Fruit fly (Drosophila melanogaster) whole organism, adult: Measurements from ENCODE around the gene CG14297.

Experiments
- CG11617 ChIP-seq: fragments of 200-800 bp; sonication (Bioruptor generic); optimal IDR thresholded peaks from 2 replicates; lab custom pipeline; 2017; ENCODE audit warnings: mild to moderate bottlenecking, missing biosample characterization, missing genetic modification reagents, missing genetic modification characterization
- CG12768 ChIP-seq: fragments of 200-800 bp; sonication (Bioruptor generic); optimal IDR thresholded peaks from 2 replicates; lab custom pipeline; 2017; ENCODE audit warnings: missing biosample characterization, missing genetic modification characterization, mild to moderate bottlenecking, moderate library complexity, missing genetic modification reagents
- CG14711 ChIP-seq: fragments of 200-800 bp; sonication (Bioruptor generic); optimal IDR thresholded peaks from 2 replicates; lab custom pipeline; 2018; ENCODE audit warnings: missing biosample characterization, mild to moderate bottlenecking, missing genetic modification characterization, moderate library complexity
- CG1620 ChIP-seq: fragments of 200-800 bp; sonication (Bioruptor generic); optimal IDR thresholded peaks from 2 replicates; lab custom pipeline; 2016; ENCODE audit warnings: missing biosample characterization, missing genetic modification characterization
- CG33017 ChIP-seq: fragments of 200-800 bp; sonication (Bioruptor generic); optimal IDR thresholded peaks from 2 replicates; lab custom pipeline; 2018; ENCODE audit warnings: missing biosample characterization, mild to moderate bottlenecking, missing genetic modification characterization, moderate library complexity
- CG5204 ChIP-seq: fragments of 200-800 bp; sonication (Bioruptor generic); optimal IDR thresholded peaks from 2 replicates; lab custom pipeline; 2016; ENCODE audit warnings: missing biosample characterization, missing genetic modification characterization
- CG7045 ChIP-seq: fragments of 200-800 bp; sonication (Bioruptor generic); optimal IDR thresholded peaks from 2 replicates; lab custom pipeline; 2017; ENCODE audit warnings: missing biosample characterization, mild to moderate bottlenecking, missing genetic modification characterization
- CG7101 ChIP-seq: fragments of 200-800 bp; sonication (Bioruptor generic); optimal IDR thresholded peaks from 2 replicates; lab custom pipeline; 2018; ENCODE audit warnings: missing biosample characterization, mild to moderate bottlenecking, missing genetic modification characterization, moderate library complexity
- Clk ChIP-seq: fragments of 200-800 bp; sonication (Bioruptor generic); optimal IDR thresholded peaks from 2 replicates; lab custom pipeline; 2017; ENCODE audit warnings: missing biosample characterization, missing genetic modification characterization
- Crg-1 ChIP-seq: fragments of 200-800 bp; sonication (Bioruptor generic); optimal IDR thresholded peaks from 2 replicates; lab custom pipeline; 2016; ENCODE audit warnings: missing biosample characterization, missing genetic modification characterization
- Hr96 ChIP-seq: fragments of 200-800 bp; sonication (Bioruptor generic); optimal IDR thresholded peaks from 2 replicates; lab custom pipeline; 2016; ENCODE audit warnings: missing biosample characterization, missing genetic modification characterization
- Mnt ChIP-seq: fragments of 200-800 bp; sonication (Bioruptor generic); optimal IDR thresholded peaks from 2 replicates; lab custom pipeline; 2016; ENCODE audit warnings: missing biosample characterization, mild to moderate bottlenecking, missing genetic modification characterization
- bab1 ChIP-seq: fragments of 200-800 bp; sonication (Bioruptor generic); optimal IDR thresholded peaks from 3 replicates; lab custom pipeline; 2019; ENCODE audit warnings: missing biosample characterization, mild to moderate bottlenecking, missing genetic modification characterization, moderate library complexity
- cic ChIP-seq: fragments of 200-800 bp; sonication (Bioruptor generic); optimal IDR thresholded peaks from 2 replicates; lab custom pipeline; 2017; ENCODE audit warnings: missing biosample characterization, mild to moderate bottlenecking, missing genetic modification characterization, moderate library complexity
- cnc ChIP-seq, 2 experiments: fragments of >200 bp; optimal IDR thresholded peaks; 2 replicates each; lab custom pipeline; 2017
- kay ChIP-seq: fragments of 200-800 bp; sonication (Bioruptor generic); peaks from one replicate; lab custom pipeline; 2016; ENCODE audit warnings: missing biosample characterization, missing genetic modification characterization, borderline replicate concordance
- ovo ChIP-seq: fragments of 200-800 bp; sonication (Bioruptor generic); optimal IDR thresholded peaks from 2 replicates; lab custom pipeline; 2016; ENCODE audit warnings: missing biosample characterization, missing genetic modification characterization
- pad ChIP-seq: fragments of 200-800 bp; sonication (Bioruptor generic); optimal IDR thresholded peaks from 3 replicates; lab custom pipeline; 2017; ENCODE audit warnings: missing biosample characterization, missing genetic modification characterization, mild to moderate bottlenecking, moderate library complexity, missing genetic modification reagents
- tj ChIP-seq: fragments of 200-800 bp; sonication (Bioruptor generic); optimal IDR thresholded peaks from 3 replicates; lab custom pipeline; 2017; ENCODE audit warnings: missing biosample characterization, mild to moderate bottlenecking, missing genetic modification characterization, moderate library complexity
- toe ChIP-seq: fragments of 200-800 bp; sonication (Bioruptor generic); optimal IDR thresholded peaks from 2 replicates; lab custom pipeline; 2016; ENCODE audit warnings: missing biosample characterization, missing genetic modification characterization

Gene CG14297

DNA sequence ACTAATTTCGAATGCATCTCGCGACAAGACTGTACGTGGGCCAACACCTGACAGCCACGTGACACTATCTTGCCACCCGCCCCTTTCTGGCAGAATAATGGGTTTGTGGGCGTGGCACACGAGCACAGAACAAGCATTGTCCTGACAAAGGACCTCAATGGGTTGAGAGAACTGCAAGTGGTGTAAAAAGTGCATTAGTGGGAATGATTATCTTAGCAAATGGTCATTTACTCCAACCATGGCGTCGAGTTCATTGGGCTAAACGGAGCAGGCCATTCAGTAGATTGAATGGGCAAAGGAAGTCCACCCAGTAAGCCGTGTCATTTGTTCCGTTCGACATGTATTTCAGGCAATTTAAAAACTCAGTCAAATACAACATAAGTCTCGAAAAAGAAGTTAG lies at the start of gene CG14297:
Gene CG14297, plus strand, starts transcription at position 301 of the 400 bp plus-strand sequence.
- TF ChIP-seq Mnt (no peak), CG7101 (tag; lab: Kevin White, UChicago) (no peak), CG5204 (GFP tag; lab: Kevin White, UChicago) (no peak), tj (GFP tag; lab: Kevin White, UChicago) (no peak), kay (GFP tag; lab: Kevin White, UChicago) (no peak), Hr96 (GFP tag; lab: Kevin White, UChicago) (no peak), CG14711 (no peak), Clk (GFP tag; lab: Kevin White, UChicago) (no peak), bab1 (no peak), toe (GFP tag; lab: Kevin White, UChicago) (no peak), CG12768 (no peak), CG11617 (no peak), CG7045 (GFP tag; lab: Kevin White, UChicago) (no peak), ovo (GFP tag; lab: Kevin White, UChicago) (no peak), cnc (optimal IDR thresholded peaks at IDR 0.05; lab: Kevin White, UChicago) (no peak)

DNA sequence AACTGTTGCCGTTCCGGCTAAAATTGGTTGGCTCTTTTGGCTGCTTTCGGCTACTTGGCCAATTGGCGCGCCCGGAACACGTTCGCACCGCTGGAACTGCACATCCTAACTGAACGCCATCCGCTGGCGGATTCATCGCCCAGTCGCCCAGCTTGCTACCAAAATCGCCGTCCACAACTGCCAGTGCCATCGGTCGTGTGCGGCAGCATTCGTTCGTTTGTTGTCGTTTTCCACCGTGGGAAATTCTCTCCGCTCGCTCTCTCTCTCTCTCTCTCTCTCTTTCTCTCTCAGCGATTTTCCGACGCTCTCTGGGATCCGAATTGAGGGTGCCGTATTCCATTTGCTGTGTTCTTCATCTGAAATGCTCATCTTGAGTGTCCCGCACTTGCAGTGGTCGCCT lies 48.8 kb upstream of the CG14297 start, which contains the start of gene Octalpha2R:
Gene Octalpha2R, minus strand, starts transcription at position 77 of the 400 bp plus-strand sequence.
- TF ChIP-seq CG33017, result no peak
- TF ChIP-seq CG12768, result peak; percentile 9
- no peak for TF ChIP-seq Mnt
- no peak for TF ChIP-seq tj (GFP tag; lab: Kevin White, UChicago)
- peak; percentile 34 for TF ChIP-seq kay (GFP tag; lab: Kevin White, UChicago)

DNA sequence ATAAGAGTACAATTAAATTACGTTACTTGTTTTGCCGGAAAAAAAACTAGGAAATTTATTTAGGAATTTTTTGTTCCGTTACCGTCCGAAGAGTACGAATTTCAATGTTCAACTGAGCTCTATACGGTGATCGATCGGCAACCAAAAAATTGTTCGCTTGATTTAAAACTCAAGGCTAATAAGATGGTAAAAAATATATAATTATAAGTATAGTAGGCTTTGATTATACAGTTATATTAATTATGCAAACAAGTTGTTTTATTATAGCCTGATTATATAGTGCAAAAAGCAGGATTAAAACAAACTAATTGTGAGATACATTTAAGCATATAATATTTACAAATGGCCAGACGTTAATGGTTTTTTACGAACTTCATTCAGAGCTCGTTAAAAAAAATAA lies 46.2 kb upstream of the CG14297 start, which contains the start of gene CG31226:
Gene CG31226, minus strand, starts transcription at position 101 of the 400 bp plus-strand sequence.
- TF ChIP-seq Crg-1 (GFP tag; lab: Kevin White, UChicago) (no peak), CG11617 (no peak), toe (GFP tag; lab: Kevin White, UChicago) (no peak), bab1 (no peak), cnc (optimal IDR thresholded peaks at IDR 0.05; lab: Kevin White, UChicago) (no peak), CG7101 (tag; lab: Kevin White, UChicago) (no peak), pad (no peak), Clk (GFP tag; lab: Kevin White, UChicago) (no peak), kay (GFP tag; lab: Kevin White, UChicago) (no peak), CG12768 (no peak), cic (GFP tag; lab: Kevin White, UChicago) (no peak), Hr96 (GFP tag; lab: Kevin White, UChicago) (no peak), CG7045 (GFP tag; lab: Kevin White, UChicago) (no peak), CG5204 (GFP tag; lab: Kevin White, UChicago) (no peak), tj (GFP tag; lab: Kevin White, UChicago) (no peak), CG1620 (no peak), CG14711 (no peak)

DNA sequence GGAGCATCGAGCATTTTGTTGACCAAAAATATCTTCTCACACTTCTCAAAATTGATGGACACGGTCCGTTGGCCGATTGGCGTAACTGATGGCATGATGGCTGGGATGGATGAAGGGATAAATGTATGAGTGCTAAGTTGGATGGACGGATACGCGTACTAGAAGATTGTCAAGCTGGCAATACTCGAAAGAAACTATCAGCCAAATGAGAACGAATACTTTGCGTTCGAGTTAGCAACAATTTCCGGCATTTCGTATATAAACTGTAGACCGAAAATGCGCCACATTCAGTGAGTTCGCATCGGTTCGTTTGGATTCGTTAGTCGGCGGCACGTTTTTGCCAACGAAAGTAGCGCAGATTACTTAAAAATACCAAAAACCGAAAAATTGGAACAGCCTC lies 22.7 kb upstream of the CG14297 start, which contains the start of gene CG14298:
Gene CG14298, plus strand, starts transcription at position 301 of the 400 bp plus-strand sequence.
- TF ChIP-seq kay (GFP tag; lab: Kevin White, UChicago) (no peak), cnc (optimal IDR thresholded peaks at IDR 0.05; lab: Kevin White, UChicago) (no peak), tj (GFP tag; lab: Kevin White, UChicago) (no peak), CG12768 (no peak), cic (GFP tag; lab: Kevin White, UChicago) (no peak), bab1 (no peak), ovo (GFP tag; lab: Kevin White, UChicago) (no peak), Crg-1 (GFP tag; lab: Kevin White, UChicago) (no peak)

DNA sequence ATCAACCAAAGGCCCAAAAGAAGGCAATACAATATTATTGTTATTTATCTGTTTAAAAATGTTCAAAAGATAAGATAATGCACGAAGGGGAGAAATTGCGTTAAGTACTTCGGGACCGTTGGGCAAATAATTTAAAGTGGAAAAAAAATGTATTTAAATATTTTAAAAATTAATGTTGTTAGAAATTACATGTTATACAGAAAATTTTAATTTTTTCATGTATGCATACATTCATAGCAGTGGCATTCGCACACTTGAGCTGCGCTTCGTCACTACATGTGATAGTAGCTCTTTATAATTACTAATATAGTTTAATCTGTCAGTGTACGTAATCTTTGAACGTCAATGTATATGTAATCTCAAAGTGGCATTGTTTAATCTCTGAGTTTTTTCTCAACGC lies 2.7 kb upstream of the CG14297 start:
- TF ChIP-seq Hr96 (GFP tag; lab: Kevin White, UChicago) (no peak), cnc (optimal IDR thresholded peaks at IDR 0.05; lab: Kevin White, UChicago) (no peak), CG33017 (peak; percentile 11), CG12768 (no peak), CG5204 (GFP tag; lab: Kevin White, UChicago) (no peak), kay (GFP tag; lab: Kevin White, UChicago) (peak; percentile 44), toe (GFP tag; lab: Kevin White, UChicago) (no peak), ovo (GFP tag; lab: Kevin White, UChicago) (no peak), CG1620 (no peak), bab1 (no peak), CG11617 (peak; percentile 1), pad (peak; percentile 27), CG7101 (tag; lab: Kevin White, UChicago) (peak; percentile 42), cic (GFP tag; lab: Kevin White, UChicago) (no peak), CG14711 (peak; percentile 19), tj (GFP tag; lab: Kevin White, UChicago) (no peak), Crg-1 (GFP tag; lab: Kevin White, UChicago) (no peak), CG7045 (GFP tag; lab: Kevin White, UChicago) (no peak)

dm6 chr3R:18899123-18899522 lies 1.2 kb downstream of the CG14297 start, which contains the start of gene Rh2:
Gene Rh2 (plus strand): TSS chr3R:18899423.
- TF ChIP-seq CG33017 (no peak), cnc (optimal IDR thresholded peaks at IDR 0.05; lab: Kevin White, UChicago) (no peak), ovo (GFP tag; lab: Kevin White, UChicago) (no peak), cic (GFP tag; lab: Kevin White, UChicago) (no peak), CG11617 (no peak), Crg-1 (GFP tag; lab: Kevin White, UChicago) (no peak)

- TF ChIP-seq ovo (GFP tag; lab: Kevin White, UChicago) (no peak), CG12768 (no peak), toe (GFP tag; lab: Kevin White, UChicago) (no peak), cic (GFP tag; lab: Kevin White, UChicago) (no peak), Mnt (no peak)
Observed at dm6 chr3R:18902164-18902563, 4.2 kb downstream of the CG14297 start, which contains the start of gene CG14294. Gene CG14294 (minus strand): TSS chr3R:18902264.
